Fruit fly (Drosophila melanogaster): ENCODE results near the gene crb.

The crb gene

DNA sequence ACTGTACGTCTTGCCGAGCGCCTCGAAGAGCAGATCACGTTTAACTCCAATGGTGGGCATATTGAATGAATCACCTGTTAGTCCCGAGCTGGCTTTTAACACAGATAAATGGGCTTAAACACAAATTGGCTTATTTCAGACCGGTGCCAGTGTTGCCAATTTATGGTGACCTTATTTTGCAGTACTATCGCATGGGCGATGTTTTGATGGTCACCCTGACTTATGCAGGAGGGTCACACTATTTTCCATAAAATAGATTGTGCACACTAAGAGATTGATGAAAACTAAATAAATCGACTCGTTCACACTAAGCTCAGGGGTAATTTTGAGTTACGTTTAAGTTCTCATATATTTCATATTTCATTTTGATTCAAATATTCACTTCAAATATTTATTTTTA lies 42.4 kb upstream of the crb start, which contains the start of gene beta-PheRS (continued):
- TF ChIP-seq lola (GFP tag; optimal IDR thresholded peaks at IDR 0.05), result peak in 1 of 3 experiments; percentile 7
- TF ChIP-seq CG11504 (tag; optimal IDR thresholded peaks at IDR 0.05), result no peak
- TF ChIP-seq CG7745 (tag; optimal IDR thresholded peaks at IDR 0.05), result no peak
- no peak for TF ChIP-seq Abd-B (GFP tag; optimal IDR thresholded peaks at IDR 0.05)
- no peak for TF ChIP-seq Hr39 (optimal IDR thresholded peaks at IDR 0.05)
- peak; percentile 81 for TF ChIP-seq nerfin-2 (GFP tag; IDR thresholded peaks at IDR 0.05; ENCODE audit: partially characterized antibody)
- TF ChIP-seq MBD-R2 (GFP tag; IDR thresholded peaks at IDR 0.05), result peak; percentile 99
- peak; percentile 84 for TF ChIP-seq HLH4C (GFP tag; IDR thresholded peaks at IDR 0.05; ENCODE audit: partially characterized antibody)
- TF ChIP-seq fu2 (GFP tag; optimal IDR thresholded peaks at IDR 0.05), result peak; percentile 33
- TF ChIP-seq otp (GFP tag; IDR thresholded peaks at IDR 0.05), result no peak; the same call in 2 of the 3 replicates
- TF ChIP-seq mam (GFP tag; optimal IDR thresholded peaks at IDR 0.05), result peak; percentile 66
- peak; percentile 85 for TF ChIP-seq CG3847 (GFP tag; IDR thresholded peaks at IDR 0.05)
- TF ChIP-seq Spps (tag; optimal IDR thresholded peaks at IDR 0.05), result no peak
- TF ChIP-seq CG2712 (tag; optimal IDR thresholded peaks at IDR 0.05), result peak; percentile 91
- no peak for TF ChIP-seq Lpt (GFP tag; optimal IDR thresholded peaks at IDR 0.05)
- TF ChIP-seq CG43689 (GFP tag; IDR thresholded peaks at IDR 0.05), result no peak
- TF ChIP-seq slou (GFP tag; optimal IDR thresholded peaks at IDR 0.05), result no peak
- TF ChIP-seq CG14441 (GFP tag; IDR thresholded peaks at IDR 0.05), result peak; percentile 39; the same call in 1 of the 2 replicates
- peak; percentile 67 for TF ChIP-seq Elba2 (GFP tag; optimal IDR thresholded peaks at IDR 0.05)
- TF ChIP-seq CG7928 (GFP tag; optimal IDR thresholded peaks at IDR 0.05), result no peak
- TF ChIP-seq CG6854 (GFP tag; optimal IDR thresholded peaks at IDR 0.05), result no peak
- TF ChIP-seq hb (GFP tag; IDR thresholded peaks at IDR 0.05; ENCODE audit: partially characterized antibody), result peak; percentile 78
- TF ChIP-seq Mes4 (GFP tag; optimal IDR thresholded peaks at IDR 0.05), result peak; percentile 30
- TF ChIP-seq ssp (GFP tag; IDR thresholded peaks at IDR 0.05), result peak; percentile 98
- TF ChIP-seq CG8281 (tag; optimal IDR thresholded peaks at IDR 0.05), result no peak
- TF ChIP-seq CG31224 (GFP tag; IDR thresholded peaks at IDR 0.05), result no peak
- no peak for TF ChIP-seq Deaf1 (tag; optimal IDR thresholded peaks at IDR 0.05)
- no peak for TF ChIP-seq ham (GFP tag; IDR thresholded peaks at IDR 0.05)
- TF ChIP-seq kah (GFP tag; optimal IDR thresholded peaks at IDR 0.05), result no peak
- TF ChIP-seq ac (GFP tag; optimal IDR thresholded peaks at IDR 0.05), result no peak
- peak; percentile 59 for TF ChIP-seq Adf1 (GFP tag; IDR thresholded peaks at IDR 0.05)
- TF ChIP-seq chif (GFP tag; optimal IDR thresholded peaks at IDR 0.05), result peak; percentile 27 to 41
- TF ChIP-seq CG10274 (GFP tag; optimal IDR thresholded peaks at IDR 0.05), result no peak
- peak; percentile 52 for TF ChIP-seq Ada2b (GFP tag; IDR thresholded peaks at IDR 0.05)
- TF ChIP-seq ara (GFP tag; IDR thresholded peaks at IDR 0.05), result no peak
- no peak for TF ChIP-seq CG15514 (GFP tag; optimal IDR thresholded peaks at IDR 0.05)
- no peak for TF ChIP-seq tx (GFP tag; optimal IDR thresholded peaks at IDR 0.05)
- peak; percentile 30 for TF ChIP-seq luna (GFP tag; optimal IDR thresholded peaks at IDR 0.05)
- TF ChIP-seq bowl (GFP tag; IDR thresholded peaks at IDR 0.05), result peak; percentile 40; the same call in 1 of the 2 replicates
- no peak for TF ChIP-seq gsb (GFP tag; IDR thresholded peaks at IDR 0.05)
- TF ChIP-seq CHES-1-like (GFP tag; optimal IDR thresholded peaks at IDR 0.05), result peak; percentile 69
- peak; percentile 99 for TF ChIP-seq pzg (GFP tag; optimal IDR thresholded peaks at IDR 0.05)
- no peak for TF ChIP-seq CG15011 (GFP tag; optimal IDR thresholded peaks at IDR 0.05)
- TF ChIP-seq slp2 (GFP tag; optimal IDR thresholded peaks at IDR 0.05), result peak; percentile 29
- TF ChIP-seq NC2α (GFP tag; optimal IDR thresholded peaks at IDR 0.05), result no peak
- peak; percentile 63 for TF ChIP-seq CG2129 (GFP tag; IDR thresholded peaks at IDR 0.05; ENCODE audit: partially characterized antibody)
- TF ChIP-seq CG3726 (GFP tag; IDR thresholded peaks at IDR 0.05), result no peak
- no peak for TF ChIP-seq zf30C (GFP tag; optimal IDR thresholded peaks at IDR 0.05)
- no peak for TF ChIP-seq btn (GFP tag; optimal IDR thresholded peaks at IDR 0.05)
- peak; percentile 76 for TF ChIP-seq MESR4 (GFP tag; optimal IDR thresholded peaks at IDR 0.05)
- TF ChIP-seq jing (GFP tag; optimal IDR thresholded peaks at IDR 0.05), result no peak
- TF ChIP-seq CG12219 (GFP tag; optimal IDR thresholded peaks at IDR 0.05), result no peak

Data from whole organism, embryonic.